Worm (Caenorhabditis elegans): Measurements from ENCODE around the gene cng-3.
A peak's percentile ranks its signal among the peaks of the same experiment; 100 is the strongest.

cng-3 gene

ce11 chrIV:9442106-9442532, 38.7 kb downstream of the cng-3 start (continued):
- TF ChIP-seq saeg-2 (GFP tag; IDR thresholded peaks at IDR 0.05) (no peak), mdl-1 (tag; optimal IDR thresholded peaks at IDR 0.05) (peak in 1 of 2 experiments; percentile 88), zfp-3 (GFP tag; conservative IDR thresholded peaks at IDR 0.05) (peak; percentile 75; the same call in 1 of the 2 replicates), madf-9 (GFP tag; conservative IDR thresholded peaks at IDR 0.05) (0 out of 2 replicates have a peak, but pooled peaks have one; percentile 48), hlh-11 (tag; optimal IDR thresholded peaks at IDR 0.05) (peak; percentile 90), R02D3.7 (tag; optimal IDR thresholded peaks at IDR 0.05) (no peak), nhr-10 (tag; optimal IDR thresholded peaks at IDR 0.05) (peak; percentile 49), mxl-3 (GFP tag; optimal IDR thresholded peaks at IDR 0.05) (peak; percentile 92), mdt-29 (GFP tag; IDR thresholded peaks at IDR 0.05) (peak; percentile 82; the same call in 1 of the 2 replicates), nhr-6 (tag; optimal IDR thresholded peaks at IDR 0.05) (peak; percentile 60), dve-1 (tag; optimal IDR thresholded peaks at IDR 0.05; ENCODE audit: insufficient read depth) (peak; percentile 96), mes-2 (tag; optimal IDR thresholded peaks at IDR 0.05; ENCODE audit: poor library complexity, severe bottlenecking) (peak; percentile 60), php-3 (GFP tag; IDR thresholded peaks at IDR 0.05) (peak; percentile 85), ceh-20 (GFP tag; IDR thresholded peaks at IDR 0.05) (peak; percentile 9; the same call in 1 of the 2 replicates)

- TF ChIP-seq daf-16 (GFP tag; optimal IDR thresholded peaks at IDR 0.05) (no peak), daf-16 (tag; optimal IDR thresholded peaks at IDR 0.05) (peak; percentile 69), ceh-32 (tag; optimal IDR thresholded peaks at IDR 0.05; ENCODE audit: poor library complexity) (no peak), dve-1 (tag; optimal IDR thresholded peaks at IDR 0.05; ENCODE audit: insufficient read depth) (peak; percentile 47), ZK546.5 (tag; optimal IDR thresholded peaks at IDR 0.05) (no peak), nhr-77 (tag; optimal IDR thresholded peaks at IDR 0.05) (peak; percentile 37), skn-1 (tag; optimal IDR thresholded peaks at IDR 0.05) (no peak), nhr-28 (tag; optimal IDR thresholded peaks at IDR 0.05) (peak; percentile 51), pqm-1 (tag; optimal IDR thresholded peaks at IDR 0.05) (peak; percentile 6), dmd-6 (GFP tag; IDR thresholded peaks at IDR 0.05) (peak; percentile 31)
These were observed 39.4 kb downstream of the cng-3 start for ce11 chrIV:9441391-9441790.

ce11 chrIV:9440880-9441336, 39.9 kb downstream of the cng-3 start, which contains the start of gene idh-1:
idh-1 (minus strand) TSS chrIV:9441107.
- TF ChIP-seq dmd-6 (GFP tag; IDR thresholded peaks at IDR 0.05), result peak; percentile 32; the same call in 1 of the 2 replicates
- no peak for TF ChIP-seq attf-4 (tag; optimal IDR thresholded peaks at IDR 0.05)
- peak; percentile 36 for TF ChIP-seq unc-130 (GFP tag; optimal IDR thresholded peaks at IDR 0.05)
- peak; percentile 41 for TF ChIP-seq mep-1 (tag; optimal IDR thresholded peaks at IDR 0.05)
- TF ChIP-seq saeg-2 (GFP tag; IDR thresholded peaks at IDR 0.05), result no peak
- TF ChIP-seq lin-29 (GFP tag; IDR thresholded peaks at IDR 0.05), result peak; percentile 36; the same call in 1 of the 2 replicates
- TF ChIP-seq nhr-42 (GFP tag; IDR thresholded peaks at IDR 0.05), result 0 out of 2 replicates have a peak, but pooled peaks have one; percentile 19
- no peak for TF ChIP-seq F10B5.3 (tag; optimal IDR thresholded peaks at IDR 0.05)
- TF ChIP-seq dmd-9 (GFP tag; IDR thresholded peaks at IDR 0.05), result no peak
- TF ChIP-seq spr-1 (tag; optimal IDR thresholded peaks at IDR 0.05), result no peak
- no peak for TF ChIP-seq zip-11 (GFP tag; IDR thresholded peaks at IDR 0.05)
- no peak for TF ChIP-seq lin-39 (tag; optimal IDR thresholded peaks at IDR 0.05)
- TF ChIP-seq hif-1 (tag; optimal IDR thresholded peaks at IDR 0.05), result peak in 1 of 2 experiments; percentile 20
- TF ChIP-seq nhr-6 (tag; optimal IDR thresholded peaks at IDR 0.05), result no peak
- TF ChIP-seq nhr-10 (tag; optimal IDR thresholded peaks at IDR 0.05), result peak; percentile 32
- no peak for TF ChIP-seq daf-12 (tag; optimal IDR thresholded peaks at IDR 0.05)
- peak; percentile 86 for TF ChIP-seq nhr-11 (tag; optimal IDR thresholded peaks at IDR 0.05)
- no peak for TF ChIP-seq ces-1 (GFP tag; optimal IDR thresholded peaks at IDR 0.05)
- no peak for TF ChIP-seq nhr-48 (tag; optimal IDR thresholded peaks at IDR 0.05)
- TF ChIP-seq lin-38 (GFP tag; IDR thresholded peaks at IDR 0.05), result peak; percentile 57
- peak; percentile 71 for TF ChIP-seq dpl-1 (GFP tag; optimal IDR thresholded peaks at IDR 0.05)
- peak; percentile 6 for TF ChIP-seq mxl-3 (GFP tag; optimal IDR thresholded peaks at IDR 0.05)
- peak; percentile 98 for TF ChIP-seq nhr-28 (tag; optimal IDR thresholded peaks at IDR 0.05)
- peak; percentile 44 for TF ChIP-seq hlh-30 (tag; optimal IDR thresholded peaks at IDR 0.05; ENCODE audit: insufficient read depth)
- peak in 1 of 2 experiments; percentile 84 for TF ChIP-seq unc-62 (GFP tag; optimal IDR thresholded peaks at IDR 0.05 in 1 of 2)
- TF ChIP-seq unc-62 (tag; optimal IDR thresholded peaks at IDR 0.05), result no peak
- TF ChIP-seq ZK337.2 (GFP tag; IDR thresholded peaks at IDR 0.05), result no peak
- TF ChIP-seq jun-1 (tag; optimal IDR thresholded peaks at IDR 0.05), result no peak
- TF ChIP-seq nhr-111 (GFP tag; optimal IDR thresholded peaks at IDR 0.05), result no peak
- TF ChIP-seq Y75B8A.6 (GFP tag; IDR thresholded peaks at IDR 0.05), result no peak
